Fruit fly (Drosophila melanogaster) whole organism, pupa: ENCODE data around the gene CG42820.

Experiments
- CG10348 ChIP-seq: fragments of 200-800 bp; sonication (Bioruptor generic); IDR thresholded peaks from 2 replicates; pipeline ENCODE4 v1.3.6; 2022; ENCODE audit warnings: missing biosample characterization, missing genetic modification characterization
- CG12605 ChIP-seq: fragments of 200-800 bp; sonication (Bioruptor generic); IDR thresholded peaks from 2 replicates; pipeline ENCODE4 v1.3.6; 2022; ENCODE audit warnings: missing biosample characterization, missing genetic modification characterization
- CG13204 ChIP-seq: fragments of 200-800 bp; sonication (Bioruptor generic); optimal IDR thresholded peaks from 2 replicates; lab custom pipeline; 2018; ENCODE audit warnings: missing biosample characterization, mild to moderate bottlenecking, missing genetic modification characterization, moderate library complexity
- CG14655 ChIP-seq: fragments of 200-800 bp; sonication (Bioruptor generic); optimal IDR thresholded peaks from 3 replicates; lab custom pipeline; 2017; ENCODE audit warnings: mild to moderate bottlenecking, missing biosample characterization, missing genetic modification reagents, missing genetic modification characterization
- CG15710 ChIP-seq: fragments of 200-800 bp; sonication (Bioruptor generic); optimal IDR thresholded peaks from 2 replicates; lab custom pipeline; 2018; ENCODE audit warnings: missing biosample characterization, mild to moderate bottlenecking, missing genetic modification characterization, moderate library complexity
- CG17806 ChIP-seq: fragments of 200-800 bp; sonication (Bioruptor generic); optimal IDR thresholded peaks from 2 replicates; lab custom pipeline; 2018; ENCODE audit warnings: missing biosample characterization, mild to moderate bottlenecking, missing genetic modification characterization, moderate library complexity
- CG32121 ChIP-seq: fragments of 200-800 bp; sonication (Bioruptor generic); IDR thresholded peaks from 2 replicates; pipeline ENCODE4 v1.3.6; 2022; ENCODE audit warnings: missing biosample characterization, missing genetic modification characterization
- CG34367 ChIP-seq: fragments of 200-800 bp; sonication (Bioruptor generic); optimal IDR thresholded peaks from 2 replicates; lab custom pipeline; 2018; ENCODE audit warnings: missing biosample characterization, mild to moderate bottlenecking, missing genetic modification characterization
- CG4496 ChIP-seq: fragments of 200-800 bp; sonication (Bioruptor generic); IDR thresholded peaks from 3 replicates; pipeline ENCODE4 v1.3.6; 2022; ENCODE audit warnings: missing biosample characterization, missing genetic modification characterization
- CG8159 ChIP-seq: fragments of 200-800 bp; sonication (Bioruptor generic); optimal IDR thresholded peaks from 3 replicates; lab custom pipeline; 2018; ENCODE audit warnings: missing biosample characterization, mild to moderate bottlenecking, missing genetic modification characterization, moderate library complexity
- CG8301 ChIP-seq: fragments of 200-800 bp; sonication (Bioruptor generic); optimal IDR thresholded peaks from 2 replicates; lab custom pipeline; 2018; ENCODE audit warnings: missing biosample characterization, mild to moderate bottlenecking, missing genetic modification characterization
- CG9948 ChIP-seq: fragments of 200-800 bp; sonication (Bioruptor generic); optimal IDR thresholded peaks from 2 replicates; lab custom pipeline; 2018; ENCODE audit warnings: missing biosample characterization, mild to moderate bottlenecking, missing genetic modification characterization, moderate library complexity
- D1 ChIP-seq: fragments of 200-800 bp; sonication (Bioruptor generic); optimal IDR thresholded peaks from 2 replicates; lab custom pipeline; 2018; ENCODE audit warnings: missing biosample characterization, mild to moderate bottlenecking, missing genetic modification characterization, moderate library complexity
- EcR ChIP-seq: fragments of 200-800 bp; sonication (Bioruptor generic); optimal IDR thresholded peaks from 3 replicates; lab custom pipeline; 2019; ENCODE audit warnings: missing biosample characterization, missing genetic modification characterization, mild to moderate bottlenecking, moderate library complexity, missing genetic modification reagents
- Ets98B ChIP-seq: fragments of 200-800 bp; sonication (Bioruptor generic); IDR thresholded peaks from 2 replicates; pipeline ENCODE4 v1.3.6; 2022; ENCODE audit warnings: missing biosample characterization, missing genetic modification characterization
- Pif1A ChIP-seq: fragments of 200-800 bp; sonication (Bioruptor generic); optimal IDR thresholded peaks from 3 replicates; lab custom pipeline; 2016; ENCODE audit warnings: missing biosample characterization, missing genetic modification characterization
- Pif1B ChIP-seq: fragments of 200-800 bp; sonication (Bioruptor generic); optimal IDR thresholded peaks from 3 replicates; lab custom pipeline; 2016; ENCODE audit warnings: missing biosample characterization, missing genetic modification characterization
- Snoo ChIP-seq: fragments of 200-800 bp; sonication (Bioruptor generic); optimal IDR thresholded peaks from 3 replicates; lab custom pipeline; 2017; ENCODE audit warnings: missing biosample characterization, mild to moderate bottlenecking, missing genetic modification characterization, inconsistent platforms
- fd96Ca ChIP-seq: fragments of 200-800 bp; sonication (Bioruptor generic); IDR thresholded peaks from 3 replicates; pipeline ENCODE4 v1.3.6; 2022; ENCODE audit warnings: missing biosample characterization, missing genetic modification characterization
- gl ChIP-seq: fragments of 200-800 bp; sonication (Bioruptor generic); optimal IDR thresholded peaks from 2 replicates; lab custom pipeline; 2018; ENCODE audit warnings: missing biosample characterization, mild to moderate bottlenecking, missing genetic modification characterization
- rn ChIP-seq: fragments of 200-800 bp; sonication (Bioruptor generic); IDR thresholded peaks from 2 replicates; pipeline ENCODE4 v1.3.6; 2022; ENCODE audit warnings: missing biosample characterization, missing genetic modification characterization

Gene CG42820

DNA sequence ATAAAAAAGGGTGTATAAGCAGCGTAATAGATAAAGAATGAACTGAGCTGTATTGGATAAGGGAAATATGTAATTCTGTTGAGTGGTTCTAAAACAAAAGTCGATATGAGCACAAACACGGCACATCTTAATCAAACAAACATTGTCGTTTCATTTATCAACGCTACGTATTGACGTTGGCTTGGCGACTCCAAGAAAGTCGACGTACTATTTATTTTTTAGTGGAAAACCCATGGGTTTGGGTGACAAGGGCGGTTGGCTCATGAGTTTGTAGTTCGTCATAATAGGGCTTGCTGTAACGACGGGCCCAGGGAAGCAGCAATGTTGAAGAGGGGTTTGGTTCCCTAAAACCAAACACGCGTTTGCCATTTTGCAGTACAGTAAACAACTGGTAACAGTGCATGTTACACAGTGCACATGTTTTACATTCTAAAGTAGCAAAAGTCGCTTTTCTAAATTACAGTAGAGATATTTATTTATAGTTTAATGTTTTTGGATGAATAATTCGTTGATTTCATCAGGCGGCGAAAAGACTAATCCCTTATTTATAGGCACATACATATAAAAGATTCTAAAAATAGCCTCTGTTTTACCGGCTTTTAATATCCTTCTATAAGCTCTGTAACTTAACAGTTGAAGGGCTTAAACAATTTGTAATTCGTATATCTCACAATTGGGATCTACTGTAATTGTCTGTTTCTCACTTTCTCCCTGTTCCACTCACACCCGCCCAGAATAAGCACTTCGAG is 30.8 kb downstream of the CG42820 start:
- TF ChIP-seq Ets98B (GFP tag; lab: Robert Waterston, UW): no peak
- TF ChIP-seq Snoo: peak; percentile 30
- TF ChIP-seq CG8301 (tag; lab: Kevin White, UChicago): peak; percentile 59
- no peak for TF ChIP-seq CG12605 (GFP tag; lab: Robert Waterston, UW)
- TF ChIP-seq CG4496 (GFP tag; lab: Robert Waterston, UW): peak; percentile 40; the same call in 1 of the 3 replicates
- TF ChIP-seq EcR (GFP tag; lab: Kevin White, UChicago): no peak
- TF ChIP-seq Pif1A (GFP tag; lab: Kevin White, UChicago): peak; percentile 46
- peak; percentile 57 for TF ChIP-seq CG9948 (tag; lab: Kevin White, UChicago)
- no peak for TF ChIP-seq CG32121 (GFP tag; lab: Robert Waterston, UW)
- no peak for TF ChIP-seq rn
- no peak for TF ChIP-seq gl (tag; lab: Kevin White, UChicago)
- no peak for TF ChIP-seq CG13204
- peak; percentile 7 for TF ChIP-seq D1
- TF ChIP-seq CG8159 (tag; lab: Kevin White, UChicago): peak; percentile 56
- peak; percentile 64 for TF ChIP-seq CG15710
- TF ChIP-seq CG10348 (GFP tag; lab: Robert Waterston, UW): no peak
- TF ChIP-seq CG34367 (tag; lab: Kevin White, UChicago): peak; percentile 37
- TF ChIP-seq CG14655 (GFP tag; lab: Kevin White, UChicago): peak; percentile 67
- no peak for TF ChIP-seq fd96Ca (GFP tag; lab: Robert Waterston, UW)
- no peak for TF ChIP-seq Pif1B (GFP tag; lab: Kevin White, UChicago)
- peak; percentile 38 for TF ChIP-seq CG17806 (tag; lab: Kevin White, UChicago)

DNA sequence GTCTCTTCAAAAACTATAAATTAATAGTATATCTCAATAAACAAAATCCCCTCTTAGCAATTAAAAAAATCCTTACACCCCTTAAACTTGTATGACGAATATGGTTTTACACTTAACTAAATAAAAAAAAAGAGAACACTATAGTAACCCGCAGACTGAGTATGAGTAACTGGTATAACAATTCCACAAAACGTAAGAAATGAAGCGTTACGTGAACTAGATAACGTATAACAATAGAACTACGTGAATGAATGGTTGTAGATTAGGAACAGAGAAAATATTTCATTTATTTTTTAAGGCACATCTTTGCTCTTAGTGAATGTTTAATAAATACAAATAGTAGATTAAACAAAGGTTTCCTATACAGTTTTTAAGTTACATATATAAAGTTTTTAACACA is 36.8 kb downstream of the CG42820 start:
- TF ChIP-seq EcR (GFP tag; lab: Kevin White, UChicago) (no peak), CG8301 (tag; lab: Kevin White, UChicago) (no peak), CG10348 (GFP tag; lab: Robert Waterston, UW) (no peak), gl (tag; lab: Kevin White, UChicago) (no peak), Pif1B (GFP tag; lab: Kevin White, UChicago) (no peak), CG12605 (GFP tag; lab: Robert Waterston, UW) (no peak), rn (no peak), Pif1A (GFP tag; lab: Kevin White, UChicago) (no peak), CG9948 (tag; lab: Kevin White, UChicago) (no peak), D1 (no peak), CG13204 (no peak), CG14655 (GFP tag; lab: Kevin White, UChicago) (no peak), CG4496 (GFP tag; lab: Robert Waterston, UW) (no peak), CG34367 (tag; lab: Kevin White, UChicago) (no peak), CG8159 (tag; lab: Kevin White, UChicago) (no peak), CG17806 (tag; lab: Kevin White, UChicago) (no peak)
- TF ChIP-seq, all 21 proteins: peak for 0

DNA sequence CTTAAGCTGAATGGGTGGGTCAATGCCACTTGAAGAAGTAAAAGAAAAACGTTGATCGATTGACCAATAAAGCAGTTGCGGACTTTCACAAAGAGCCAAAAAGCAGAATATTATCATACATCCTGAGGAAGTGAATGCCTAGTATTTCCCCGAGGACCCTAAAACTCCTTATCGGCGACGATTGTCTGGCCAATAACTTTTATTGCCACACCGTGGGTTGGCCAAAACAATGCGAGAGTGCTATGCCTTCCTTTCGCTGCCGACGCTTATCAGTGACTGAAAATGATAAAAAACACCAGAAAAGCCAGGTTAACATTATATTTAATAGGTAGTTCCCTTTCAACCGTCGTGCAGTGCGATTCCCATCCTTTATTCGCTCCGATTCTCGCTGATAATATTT is 40.3 kb downstream of the CG42820 start, which contains the start of gene Mur29B:
TSS of gene Mur29B (plus strand) at position 324 of the 400 bp plus-strand sequence.
- no peak for TF ChIP-seq EcR (GFP tag; lab: Kevin White, UChicago)

DNA sequence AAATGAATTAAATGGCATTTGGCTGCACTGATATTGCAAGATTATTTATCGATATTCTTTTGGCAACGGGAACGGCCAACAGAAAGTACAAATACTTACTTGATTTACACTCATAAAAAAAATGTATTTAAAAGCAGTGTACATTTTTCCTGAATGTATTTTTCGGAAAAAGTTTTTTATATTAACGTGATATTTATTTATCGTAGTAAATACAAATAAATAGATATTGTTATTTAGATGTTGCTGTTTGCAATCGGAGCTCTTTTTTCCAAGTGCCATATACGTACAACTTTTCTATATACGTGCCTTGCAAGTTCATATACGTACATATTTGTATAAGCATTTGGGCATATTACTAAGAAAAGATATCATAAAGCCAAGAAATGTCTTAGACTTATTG is 40.9 kb downstream of the CG42820 start:
- TF ChIP-seq CG8159 (tag; lab: Kevin White, UChicago): no peak

- no peak for TF ChIP-seq CG13204
- TF ChIP-seq fd96Ca (GFP tag; lab: Robert Waterston, UW): no peak
- TF ChIP-seq Snoo: no peak
- no peak for TF ChIP-seq CG12605 (GFP tag; lab: Robert Waterston, UW)
- TF ChIP-seq D1: no peak
- no peak for TF ChIP-seq EcR (GFP tag; lab: Kevin White, UChicago)
- TF ChIP-seq CG10348 (GFP tag; lab: Robert Waterston, UW): no peak
- no peak for TF ChIP-seq CG14655 (GFP tag; lab: Kevin White, UChicago)
- TF ChIP-seq rn: no peak
- TF ChIP-seq CG34367 (tag; lab: Kevin White, UChicago): no peak
- TF ChIP-seq CG15710: no peak
- no peak for TF ChIP-seq CG4496 (GFP tag; lab: Robert Waterston, UW)
- no peak for TF ChIP-seq Ets98B (GFP tag; lab: Robert Waterston, UW)
- no peak for TF ChIP-seq CG17806 (tag; lab: Kevin White, UChicago)
- TF ChIP-seq CG9948 (tag; lab: Kevin White, UChicago): no peak
- TF ChIP-seq CG8159 (tag; lab: Kevin White, UChicago): no peak
Observed at dm6 chr2L:8350560-8351171, 41.5 kb downstream of the CG42820 start.

- TF ChIP-seq CG14655 (GFP tag; lab: Kevin White, UChicago) (no peak), Pif1B (GFP tag; lab: Kevin White, UChicago) (no peak), CG13204 (no peak), CG17806 (tag; lab: Kevin White, UChicago) (no peak), gl (tag; lab: Kevin White, UChicago) (no peak), CG4496 (GFP tag; lab: Robert Waterston, UW) (no peak), fd96Ca (GFP tag; lab: Robert Waterston, UW) (no peak)
Observed at dm6 chr2L:8346260-8346659, 45.9 kb downstream of the CG42820 start, which contains the start of gene CG7778. TSS of gene CG7778 (plus strand) at chr2L:8346620.
